Worm (Caenorhabditis elegans) whole organism, L4/young adult: ENCODE results near the gene M7.7.

Experiments
- dao-5 ChIP-seq: sonication (generic microtip); optimal IDR thresholded peaks from 2 replicates; lab custom pipeline; 2016; ENCODE audit warnings: missing genotype, missing genetic modification characterization, moderate library complexity, missing compliant biosample characterization
- him-1 ChIP-seq: sonication (generic microtip); optimal IDR thresholded peaks from 2 replicates; lab custom pipeline; 2016; ENCODE audit warnings: missing genotype, missing genetic modification reagents, missing genetic modification characterization, missing compliant biosample characterization

- no peak for TF ChIP-seq him-1 (tag; lab: Kevin White, UChicago)
- no peak for TF ChIP-seq dao-5 (tag; lab: Kevin White, UChicago)
Measured at ce11 chrIV:11067003-11067402, 22.6 kb upstream of the M7.7 start, which contains the start of gene ttr-17.
